Worm (Caenorhabditis elegans): Measurements from ENCODE around the gene nduv-3.

- TF ChIP-seq nhr-11 (tag; optimal IDR thresholded peaks at IDR 0.05) (no peak), nhr-76 (tag; optimal IDR thresholded peaks at IDR 0.05) (no peak), nhr-23 (tag; optimal IDR thresholded peaks at IDR 0.05) (no peak), pha-4 (tag; optimal IDR thresholded peaks at IDR 0.05) (no peak), mdl-1 (tag; optimal IDR thresholded peaks at IDR 0.05) (no peak), ama-1 (optimal IDR thresholded peaks at IDR 0.05) (no peak), nhr-77 (tag; optimal IDR thresholded peaks at IDR 0.05) (no peak), daf-12 (tag; optimal IDR thresholded peaks at IDR 0.05) (no peak), ceh-16 (tag; optimal IDR thresholded peaks at IDR 0.05) (no peak), jun-1 (tag; optimal IDR thresholded peaks at IDR 0.05) (no peak), unc-39 (tag; optimal IDR thresholded peaks at IDR 0.05) (no peak)
These were observed 38.3 kb upstream of the nduv-3 start for ce11 chrIV:2602862-2603189.

Data from whole organism, L3 larva.